Worm (Caenorhabditis elegans) whole organism, L4/young adult: ENCODE results near the gene mrps-18A.

Experiments used
- W03F9.2 ChIP-seq: fragments of 150-350 bp; optimal IDR thresholded peaks from 2 replicates; lab custom pipeline; 2014; ENCODE audit warnings: missing biosample characterization, missing genetic modification characterization
- him-1 ChIP-seq: sonication (generic microtip); optimal IDR thresholded peaks from 2 replicates; lab custom pipeline; 2016; ENCODE audit warnings: missing genotype, missing genetic modification reagents, missing genetic modification characterization, missing compliant biosample characterization

DNA sequence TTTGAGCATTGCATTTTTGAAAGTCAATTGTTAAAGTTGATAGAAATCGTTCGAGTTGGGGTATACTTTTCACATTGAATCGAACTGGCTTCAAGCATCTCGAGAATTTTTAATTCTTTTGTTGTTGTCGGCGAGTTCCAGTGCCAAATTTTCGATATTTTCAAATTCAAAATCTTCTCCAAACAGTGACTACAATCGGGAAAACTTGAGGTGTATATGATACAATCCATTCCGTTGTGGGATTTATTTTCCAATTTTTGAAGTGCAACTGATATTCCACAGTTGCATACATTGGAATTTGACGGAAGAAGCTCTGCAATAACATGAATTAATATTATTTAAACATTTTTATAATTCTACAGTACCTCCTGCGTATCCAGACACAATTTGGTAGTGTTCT lies 25.9 kb downstream of the mrps-18A start:
- TF ChIP-seq him-1 (tag; lab: Kevin White, UChicago) (no peak), W03F9.2 (no peak)
